Worm (Caenorhabditis elegans): ENCODE data around the gene ora-1.

ce11 chrIV:8027293-8027866 is 49.7 kb downstream of the ora-1 start:
- TF ChIP-seq ama-1 (optimal IDR thresholded peaks at IDR 0.05) = no peak
- TF ChIP-seq ama-1 (GFP tag; optimal IDR thresholded peaks at IDR 0.05) = no peak
- no peak for TF ChIP-seq repo-1 (tag; optimal IDR thresholded peaks at IDR 0.05)
- no peak for TF ChIP-seq ceh-40 (GFP tag; IDR thresholded peaks at IDR 0.05)
- TF ChIP-seq D2030.7 (GFP tag; IDR thresholded peaks at IDR 0.05) = no peak
- no peak for TF ChIP-seq unc-62 (GFP tag; optimal IDR thresholded peaks at IDR 0.05)
- TF ChIP-seq atf-7 (tag; optimal IDR thresholded peaks at IDR 0.05) = no peak
